Worm (Caenorhabditis elegans) whole organism, young adult: Measurements from ENCODE around the gene srd-40.

Experiments used
- C06A6.2 ChIP-seq: fragments of 200-800 bp; sonication (Bioruptor generic); conservative IDR thresholded peaks from 2 replicates; pipeline ENCODE4 v1.3.6; 2022; ENCODE audit warnings: missing genetic modification characterization, missing compliant biosample characterization
- D2030.7 ChIP-seq: fragments of 200-800 bp; sonication (Bioruptor generic); IDR thresholded peaks from 2 replicates; pipeline ENCODE4 v1.3.6; 2022; ENCODE audit warnings: missing genetic modification reagents, missing genetic modification characterization, missing compliant biosample characterization
- F10E7.11 ChIP-seq: sonication (generic microtip); optimal IDR thresholded peaks from 2 replicates; lab custom pipeline; 2017; ENCODE audit warnings: mild to moderate bottlenecking, missing genetic modification characterization, moderate library complexity, missing compliant biosample characterization
- Y79H2A.3 ChIP-seq: fragments of 200-800 bp; sonication (Bioruptor generic); conservative IDR thresholded peaks from 2 replicates; pipeline ENCODE4 v1.3.6; 2022; ENCODE audit warnings: missing genetic modification reagents, missing genetic modification characterization, missing compliant biosample characterization
- aptf-2 ChIP-seq: fragments of 200-800 bp; sonication (Bioruptor generic); conservative IDR thresholded peaks from 2 replicates; pipeline ENCODE4 v1.3.6; 2022; ENCODE audit warnings: missing genetic modification reagents, missing genetic modification characterization, missing compliant biosample characterization
- ceh-100 ChIP-seq: fragments of 200-800 bp; sonication (Bioruptor generic); IDR thresholded peaks from 2 replicates; pipeline ENCODE4 v1.3.6; 2022; ENCODE audit warnings: missing genetic modification reagents, missing genetic modification characterization, missing compliant biosample characterization
- ceh-40 ChIP-seq: fragments of 200-800 bp; sonication (Bioruptor generic); IDR thresholded peaks from 2 replicates; pipeline ENCODE4 v1.3.6; 2022; ENCODE audit warnings: missing genetic modification characterization, missing compliant biosample characterization
- egl-44 ChIP-seq: fragments of 200-800 bp; sonication (Bioruptor generic); IDR thresholded peaks from 2 replicates; pipeline ENCODE4 v1.3.6; 2022; ENCODE audit warnings: missing genetic modification reagents, missing genetic modification characterization, missing compliant biosample characterization
- egrh-3 ChIP-seq: fragments of 200-800 bp; sonication (Bioruptor generic); IDR thresholded peaks from 2 replicates; pipeline ENCODE4 v1.3.6; 2022; ENCODE audit warnings: missing genetic modification reagents, missing genetic modification characterization, missing compliant biosample characterization
- hsf-1 ChIP-seq: fragments of 200-800 bp; sonication (Bioruptor generic); IDR thresholded peaks from 2 replicates; pipeline ENCODE4 v1.3.6; 2022; ENCODE audit warnings: missing genetic modification reagents, missing genetic modification characterization, missing compliant biosample characterization
- pha-4 ChIP-seq: fragments of 150-350 bp; sonication (generic microtip); optimal IDR thresholded peaks from 2 replicates; lab custom pipeline; 2014; ENCODE audit warnings: missing biosample characterization, missing genetic modification reagents, missing genetic modification characterization
- snpc-4 ChIP-seq, 5 experiments: fragments of 150-350 bp in 1 of 5; sonication (generic microtip) in 4 of 5; optimal IDR thresholded peaks; 2 replicates each; lab custom pipeline; 2014 to 2018; ENCODE audit warnings: missing genetic modification characterization in 5 of 5, missing biosample characterization in 3 of 5, antibody characterized with exemption in 2 of 5, mild to moderate bottlenecking in 2 of 5, missing compliant biosample characterization in 2 of 5, missing genotype in 2 of 5, moderate library complexity in 2 of 5, missing genetic modification reagents in 1 of 5
- unc-62 ChIP-seq: fragments of 150-350 bp; optimal IDR thresholded peaks from 2 replicates; lab custom pipeline; 2014; ENCODE audit warnings: missing biosample characterization, missing genetic modification reagents, missing genetic modification characterization

DNA sequence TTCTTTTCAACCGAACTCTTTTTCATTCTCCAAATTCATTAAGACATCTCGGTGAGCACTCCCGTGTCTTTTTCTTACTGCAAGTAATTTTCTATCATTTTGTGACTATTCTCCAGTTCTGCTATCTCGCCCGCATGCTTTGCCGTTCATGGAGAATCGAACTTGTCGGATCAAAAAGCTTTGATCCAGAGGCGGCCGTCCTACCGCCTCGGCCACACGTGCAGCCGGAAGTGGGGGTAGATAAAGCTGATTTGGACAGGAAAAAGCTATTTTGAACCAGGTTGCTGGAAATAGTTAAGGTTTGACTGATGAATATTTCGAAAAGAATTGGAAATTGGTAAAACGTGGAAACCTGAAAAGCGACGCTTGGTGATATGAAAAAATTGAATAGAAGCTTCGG lies 19.3 kb upstream of the srd-40 start:
- TF ChIP-seq unc-62 (GFP tag; lab: Kevin White, UChicago), result no peak
- no peak for TF ChIP-seq Y79H2A.3 (GFP tag; lab: Robert Waterston, UW)
- no peak for TF ChIP-seq C06A6.2
- TF ChIP-seq egl-44 (GFP tag; lab: Robert Waterston, UW), result no peak
- TF ChIP-seq ceh-40 (GFP tag; lab: Robert Waterston, UW), result no peak
- no peak for TF ChIP-seq snpc-4 (GFP tag; optimal IDR thresholded peaks at IDR 0.05; lab: Kevin White, UChicago)
- no peak for TF ChIP-seq snpc-4 (tag; optimal IDR thresholded peaks at IDR 0.05; lab: Kevin White, UChicago)
- no peak for TF ChIP-seq hsf-1
- TF ChIP-seq D2030.7 (GFP tag; lab: Robert Waterston, UW), result no peak
- TF ChIP-seq egrh-3 (GFP tag; lab: Robert Waterston, UW), result no peak
- TF ChIP-seq pha-4, result no peak
- no peak for TF ChIP-seq F10E7.11 (tag; lab: Kevin White, UChicago)
- TF ChIP-seq ceh-100 (GFP tag; lab: Robert Waterston, UW), result no peak
- no peak for TF ChIP-seq aptf-2 (GFP tag; lab: Robert Waterston, UW)
